Fruit fly (Drosophila melanogaster) whole organism, embryonic: ENCODE results near the gene CG31050.

Experiments
- Adf1 ChIP-seq: fragments of 200-800 bp; sonication (Bioruptor generic); IDR thresholded peaks from 2 replicates; pipeline ENCODE4 v1.3.6; 2022; ENCODE audit warnings: missing biosample characterization, missing genetic modification characterization
- Bgb ChIP-seq: fragments of 200-800 bp; sonication (Bioruptor generic); IDR thresholded peaks from 2 replicates; pipeline ENCODE4 v1.3.6; 2022; ENCODE audit warnings: missing biosample characterization, missing genetic modification characterization; ENCODE audit not compliant: partially characterized antibody
- CG10959 ChIP-seq: fragments of 200-800 bp; sonication (Bioruptor generic); IDR thresholded peaks from 2 replicates; pipeline ENCODE4 v1.3.6; 2022; ENCODE audit warnings: missing biosample characterization, missing genetic modification characterization
- CG12659 ChIP-seq: fragments of 200-800 bp; sonication (Bioruptor generic); optimal IDR thresholded peaks from 3 replicates; lab custom pipeline; 2017; ENCODE audit warnings: mild to moderate bottlenecking, missing biosample characterization, missing genetic modification reagents, missing genetic modification characterization
- CG12769 ChIP-seq: fragments of 200-800 bp; sonication (Bioruptor generic); optimal IDR thresholded peaks from 2 replicates; lab custom pipeline; 2019; ENCODE audit warnings: missing biosample characterization, mild to moderate bottlenecking, missing genetic modification characterization, moderate library complexity
- CG13894 ChIP-seq: fragments of 200-800 bp; sonication (Bioruptor generic); optimal IDR thresholded peaks from 3 replicates; lab custom pipeline; 2018; ENCODE audit warnings: missing biosample characterization, mild to moderate bottlenecking, missing genetic modification characterization, moderate library complexity
- CG14441 ChIP-seq: fragments of 200-800 bp; sonication (Bioruptor generic); IDR thresholded peaks from 2 replicates; pipeline ENCODE4 v1.3.6; 2022; ENCODE audit warnings: missing biosample characterization, missing genetic modification characterization
- CG15269 ChIP-seq: fragments of 200-800 bp; sonication (Bioruptor generic); optimal IDR thresholded peaks from 2 replicates; lab custom pipeline; 2018; ENCODE audit warnings: missing biosample characterization, mild to moderate bottlenecking, missing genetic modification characterization, moderate library complexity
- CG15479 ChIP-seq: fragments of 200-800 bp; sonication (Bioruptor generic); optimal IDR thresholded peaks from 3 replicates; lab custom pipeline; 2019; ENCODE audit warnings: missing biosample characterization, mild to moderate bottlenecking, missing genetic modification characterization, moderate library complexity
- CG1832 ChIP-seq: fragments of 200-800 bp; sonication (Bioruptor generic); optimal IDR thresholded peaks from 2 replicates; lab custom pipeline; 2017; ENCODE audit warnings: missing biosample characterization, mild to moderate bottlenecking, missing genetic modification characterization, inconsistent platforms
- CG18599 ChIP-seq: fragments of 200-800 bp; sonication (Bioruptor generic); optimal IDR thresholded peaks from 3 replicates; lab custom pipeline; 2017; ENCODE audit warnings: missing biosample characterization, missing genetic modification characterization, mild to moderate bottlenecking, moderate library complexity, missing genetic modification reagents
- CG18764 ChIP-seq: fragments of 200-800 bp; sonication (Bioruptor generic); optimal IDR thresholded peaks from 3 replicates; lab custom pipeline; 2016; ENCODE audit warnings: missing biosample characterization, missing genetic modification characterization
- CG2678 ChIP-seq: fragments of 200-800 bp; sonication (Bioruptor generic); optimal IDR thresholded peaks from 3 replicates; lab custom pipeline; 2019; ENCODE audit warnings: missing biosample characterization, mild to moderate bottlenecking, missing genetic modification characterization, moderate library complexity
- CG30020 ChIP-seq: fragments of 200-800 bp; optimal IDR thresholded peaks from 2 replicates; lab custom pipeline; 2019; ENCODE audit warnings: missing biosample characterization, mild to moderate bottlenecking, missing genetic modification characterization, moderate library complexity
- CG31224 ChIP-seq: fragments of 200-800 bp; sonication (Bioruptor generic); IDR thresholded peaks from 2 replicates; pipeline ENCODE4 v1.3.6; 2022; ENCODE audit warnings: missing biosample characterization, missing genetic modification characterization
- CG31388 ChIP-seq: fragments of 200-800 bp; sonication (Bioruptor generic); optimal IDR thresholded peaks from 2 replicates; lab custom pipeline; 2016; ENCODE audit warnings: missing biosample characterization, missing genetic modification characterization
- CG31441 ChIP-seq: fragments of 200-800 bp; sonication (Bioruptor generic); IDR thresholded peaks from 2 replicates; pipeline ENCODE4 v1.3.6; 2022; ENCODE audit warnings: missing biosample characterization, missing genetic modification characterization
- CG3995 ChIP-seq: fragments of 200-800 bp; sonication (Bioruptor generic); optimal IDR thresholded peaks from 3 replicates; lab custom pipeline; 2016; ENCODE audit warnings: missing biosample characterization, missing genetic modification characterization
- CG6791 ChIP-seq: fragments of 200-800 bp; sonication (Bioruptor generic); IDR thresholded peaks from 3 replicates; pipeline ENCODE4 v1.3.6; 2022; ENCODE audit warnings: missing biosample characterization, missing genetic modification characterization; ENCODE audit not compliant: partially characterized antibody
- CG7357 ChIP-seq: fragments of 200-800 bp; sonication (Bioruptor generic); IDR thresholded peaks from 3 replicates; pipeline ENCODE4 v1.3.6; 2022; ENCODE audit warnings: missing biosample characterization, missing genetic modification characterization
- CoRest ChIP-seq: fragments of 200-800 bp; sonication (Bioruptor generic); optimal IDR thresholded peaks from 3 replicates; lab custom pipeline; 2018; ENCODE audit warnings: missing biosample characterization, mild to moderate bottlenecking, missing genetic modification characterization, moderate library complexity
- E2f1 ChIP-seq: fragments of 200-800 bp; sonication (Bioruptor generic); IDR thresholded peaks from 2 replicates; pipeline ENCODE4 v1.3.6; 2022; ENCODE audit warnings: missing biosample characterization, missing genetic modification characterization
- HmgD ChIP-seq: fragments of 200-800 bp; sonication (Bioruptor generic); optimal IDR thresholded peaks from 3 replicates; lab custom pipeline; 2016; ENCODE audit warnings: missing biosample characterization, missing genetic modification characterization
- Hr39 ChIP-seq: fragments of >200 bp; optimal IDR thresholded peaks from 2 replicates; lab custom pipeline; 2017
- Hr51 ChIP-seq, 2 experiments: fragments of 200-800 bp; sonication (Bioruptor generic); optimal IDR thresholded peaks; 2 replicates in 1 of 2; 3 replicates in 1 of 2; lab custom pipeline; 2016 to 2018; ENCODE audit warnings: missing biosample characterization in 2 of 2, missing genetic modification characterization in 2 of 2, mild to moderate bottlenecking in 1 of 2, moderate library complexity in 1 of 2
- NK7.1 ChIP-seq: fragments of 200-800 bp; sonication (Bioruptor generic); optimal IDR thresholded peaks from 3 replicates; lab custom pipeline; 2016; ENCODE audit warnings: missing biosample characterization, missing genetic modification characterization
- Ptx1 ChIP-seq: fragments of 200-800 bp; sonication (Bioruptor generic); IDR thresholded peaks from 2 replicates; pipeline ENCODE4 v1.3.6; 2022; ENCODE audit warnings: missing biosample characterization, missing genetic modification characterization
- Xrp1 ChIP-seq: fragments of 200-800 bp; sonication (Bioruptor generic); IDR thresholded peaks from 2 replicates; pipeline ENCODE4 v1.3.6; 2022; ENCODE audit warnings: missing biosample characterization, missing genetic modification characterization
- ab ChIP-seq: fragments of 200-800 bp; sonication (Bioruptor generic); optimal IDR thresholded peaks from 2 replicates; lab custom pipeline; 2016; ENCODE audit warnings: missing biosample characterization, missing genetic modification characterization
- ara ChIP-seq: fragments of 200-800 bp; sonication (Bioruptor generic); IDR thresholded peaks from 2 replicates; pipeline ENCODE4 v1.3.6; 2022; ENCODE audit warnings: missing biosample characterization, missing genetic modification characterization
- az2 ChIP-seq: fragments of 200-800 bp; sonication (Bioruptor generic); optimal IDR thresholded peaks from 3 replicates; lab custom pipeline; 2016; ENCODE audit warnings: missing biosample characterization, missing genetic modification characterization
- bowl ChIP-seq: fragments of 200-800 bp; sonication (Bioruptor generic); IDR thresholded peaks from 2 replicates; pipeline ENCODE4 v1.3.6; 2022; ENCODE audit warnings: missing biosample characterization, missing genetic modification characterization
- chm ChIP-seq: fragments of 200-800 bp; sonication (Bioruptor generic); IDR thresholded peaks from 2 replicates; pipeline ENCODE4 v1.3.6; 2022; ENCODE audit warnings: missing biosample characterization, missing genetic modification characterization
- disco-r ChIP-seq: fragments of 200-800 bp; sonication (Bioruptor generic); optimal IDR thresholded peaks from 2 replicates; lab custom pipeline; 2016; ENCODE audit warnings: missing biosample characterization, missing genetic modification characterization
- gce ChIP-seq: fragments of 200-800 bp; sonication (Bioruptor generic); IDR thresholded peaks from 3 replicates; pipeline ENCODE4 v1.3.6; 2022; ENCODE audit warnings: missing biosample characterization, missing genetic modification characterization
- jumu ChIP-seq: fragments of 200-800 bp; sonication (Bioruptor generic); optimal IDR thresholded peaks from 3 replicates; lab custom pipeline; 2016; ENCODE audit warnings: missing biosample characterization, missing genetic modification characterization
- lilli ChIP-seq: fragments of 200-800 bp; sonication (Bioruptor generic); optimal IDR thresholded peaks from 3 replicates; lab custom pipeline; 2016; ENCODE audit warnings: missing biosample characterization, missing genetic modification characterization
- nau ChIP-seq: fragments of 200-800 bp; sonication (Bioruptor generic); optimal IDR thresholded peaks from 3 replicates; lab custom pipeline; 2017; ENCODE audit warnings: missing biosample characterization, mild to moderate bottlenecking, missing genetic modification characterization, missing genetic modification reagents
- nerfin-1 ChIP-seq: fragments of 200-800 bp; sonication (Bioruptor generic); optimal IDR thresholded peaks from 3 replicates; lab custom pipeline; 2019; ENCODE audit warnings: missing biosample characterization, mild to moderate bottlenecking, missing genetic modification characterization, moderate library complexity
- pan ChIP-seq, 4 experiments: fragments of >200 bp in 3 of 4; fragments of 200-800 bp in 1 of 4; sonication (Bioruptor generic) in 1 of 4; optimal IDR thresholded peaks in 3 of 4; IDR thresholded peaks in 1 of 4; 2 replicates each; pipeline versions ENCODE4 v1.3.6 to Lab custom; 2017 to 2022; ENCODE audit warnings: missing biosample characterization in 2 of 4, missing genetic modification characterization in 2 of 4, mixed read lengths in 1 of 4
- pho ChIP-seq: fragments of 200-800 bp; sonication (Bioruptor generic); optimal IDR thresholded peaks from 2 replicates; lab custom pipeline; 2016; ENCODE audit warnings: missing biosample characterization, missing genetic modification characterization
- phol ChIP-seq: fragments of 200-800 bp; sonication (Bioruptor generic); optimal IDR thresholded peaks from 3 replicates; lab custom pipeline; 2018; ENCODE audit warnings: missing biosample characterization, mild to moderate bottlenecking, missing genetic modification characterization, moderate library complexity
- row ChIP-seq: fragments of 200-800 bp; sonication (Bioruptor generic); IDR thresholded peaks from 3 replicates; pipeline ENCODE4 v1.3.6; 2022; ENCODE audit warnings: missing biosample characterization, missing genetic modification characterization
- schlank ChIP-seq: fragments of 200-800 bp; sonication (Bioruptor generic); optimal IDR thresholded peaks from 2 replicates; lab custom pipeline; 2018; ENCODE audit warnings: missing biosample characterization, mild to moderate bottlenecking, missing genetic modification characterization
- sens ChIP-seq: fragments of 200-800 bp; sonication (Bioruptor generic); peaks from one replicate; lab custom pipeline; 2016; ENCODE audit warnings: missing biosample characterization, missing genetic modification characterization
- sim ChIP-seq: fragments of 200-800 bp; sonication (Bioruptor generic); IDR thresholded peaks from 2 replicates; pipeline ENCODE4 v1.3.6; 2022; ENCODE audit warnings: missing biosample characterization, missing genetic modification characterization
- tio ChIP-seq: fragments of 200-800 bp; sonication (Bioruptor generic); optimal IDR thresholded peaks from 2 replicates; lab custom pipeline; 2017; ENCODE audit warnings: missing biosample characterization, missing genetic modification characterization, inconsistent platforms
- vvl ChIP-seq: fragments of 200-800 bp; sonication (Bioruptor generic); IDR thresholded peaks from 2 replicates; pipeline ENCODE4 v1.3.6; 2022; ENCODE audit warnings: missing biosample characterization, missing genetic modification characterization

The CG31050 gene

DNA sequence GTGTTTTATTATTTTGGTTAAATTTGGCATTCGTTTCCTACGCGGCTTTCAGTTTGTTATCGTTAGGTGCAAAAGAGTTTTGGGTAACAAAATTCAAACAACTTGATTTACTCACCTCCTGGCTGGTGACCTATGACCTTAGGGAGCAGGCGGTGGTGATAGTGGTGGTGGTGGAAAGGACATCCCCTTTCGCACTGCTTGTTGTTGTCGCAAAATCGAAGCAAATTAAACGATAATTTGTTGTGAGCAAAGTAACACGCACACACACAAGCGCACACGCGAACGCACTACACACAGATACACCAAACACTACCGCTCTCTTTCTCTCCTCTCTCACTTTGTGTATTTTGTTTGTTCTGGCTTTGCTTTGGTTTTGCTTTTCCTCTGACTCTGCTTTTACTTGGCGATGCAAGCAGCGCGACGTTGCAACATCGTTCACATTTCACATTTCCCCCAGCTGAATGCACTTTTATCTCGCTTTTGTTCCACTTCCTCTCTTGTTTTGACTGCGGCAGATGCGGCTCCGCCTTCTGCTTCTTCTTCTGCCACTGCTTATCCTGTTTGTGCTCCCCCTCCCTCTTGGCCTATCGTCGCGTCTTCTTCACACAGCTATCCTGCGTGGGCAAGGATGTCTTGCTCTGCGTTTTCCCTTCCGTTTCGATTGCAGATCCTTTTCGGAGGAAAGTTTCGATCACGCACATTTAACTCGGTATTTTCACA lies 15.9 kb downstream of the CG31050 start (continued):
- TF ChIP-seq vvl (GFP tag; lab: Robert Waterston, UW), result no peak
- TF ChIP-seq pho (GFP tag; lab: Kevin White, UChicago), result no peak
- no peak for TF ChIP-seq CoRest (tag; lab: Kevin White, UChicago)
- TF ChIP-seq CG1832, result peak; percentile 49
- peak; percentile 16 for TF ChIP-seq nau (GFP tag; lab: Kevin White, UChicago)
- TF ChIP-seq CG31224 (GFP tag; lab: Robert Waterston, UW), result no peak
- no peak for TF ChIP-seq Hr39 (lab: Kevin White, UChicago)
- no peak for TF ChIP-seq sim (GFP tag; lab: Robert Waterston, UW)
- no peak for TF ChIP-seq CG7357 (GFP tag; lab: Robert Waterston, UW)
- no peak for TF ChIP-seq CG12769 (tag; lab: Kevin White, UChicago)
- no peak for TF ChIP-seq CG18764 (GFP tag; lab: Kevin White, UChicago)
- TF ChIP-seq Bgb, result 0 out of 2 replicates have a peak, but pooled peaks have one; percentile 44
- TF ChIP-seq CG6791 (GFP tag; lab: Robert Waterston, UW), result no peak
- no peak for TF ChIP-seq HmgD (GFP tag; lab: Kevin White, UChicago)
- TF ChIP-seq CG31441 (GFP tag; lab: Robert Waterston, UW), result no peak
- TF ChIP-seq disco-r (GFP tag; lab: Kevin White, UChicago), result no peak
- TF ChIP-seq chm (GFP tag; lab: Robert Waterston, UW), result 0 out of 2 replicates have a peak, but pooled peaks have one; percentile 46

DNA sequence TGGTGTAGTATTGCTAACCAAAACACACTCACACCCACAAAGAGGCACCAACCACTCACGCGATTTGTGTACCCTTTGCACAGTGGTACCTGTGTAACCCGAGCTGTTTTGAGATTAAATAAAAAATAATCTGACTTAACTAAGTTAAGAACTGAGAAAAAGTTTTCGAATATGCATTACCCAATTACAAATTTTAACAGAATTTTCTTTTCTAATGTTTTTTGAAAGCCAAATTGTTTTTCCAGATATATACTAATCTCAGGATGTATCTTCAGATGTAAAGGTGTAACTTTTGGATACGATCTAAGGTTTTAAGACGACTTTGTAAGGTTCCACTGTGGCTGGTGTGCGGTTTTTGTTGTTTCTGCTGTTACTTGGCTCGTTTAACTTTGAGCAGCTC lies 16.5 kb downstream of the CG31050 start:
- TF ChIP-seq phol (tag; lab: Kevin White, UChicago) (peak; percentile 9), CG18599 (GFP tag; lab: Kevin White, UChicago) (no peak), lilli (GFP tag; lab: Kevin White, UChicago) (no peak), CG3995 (GFP tag; lab: Kevin White, UChicago) (no peak), Xrp1 (GFP tag; lab: Robert Waterston, UW) (0 out of 2 replicates have a peak, but pooled peaks have one; percentile 13), jumu (GFP tag; lab: Kevin White, UChicago) (no peak), CG14441 (0 out of 2 replicates have a peak, but pooled peaks have one; percentile 8), tio (GFP tag; lab: Kevin White, UChicago) (no peak), ara (GFP tag; lab: Robert Waterston, UW) (no peak), gce (no peak), CG31441 (GFP tag; lab: Robert Waterston, UW) (0 out of 2 replicates have a peak, but pooled peaks have one; percentile 19), CG10959 (GFP tag; lab: Robert Waterston, UW) (no peak), row (peak; percentile 29; the same call in 1 of the 3 replicates), Ptx1 (GFP tag; lab: Robert Waterston, UW) (peak; percentile 28; the same call in 1 of the 2 replicates), pan (optimal IDR thresholded peaks at IDR 0.05; lab: Kevin White, UChicago) (no peak), pan (GFP tag; optimal IDR thresholded peaks at IDR 0.05 in 1 of 2, IDR thresholded peaks at IDR 0.05 in 1 of 2) (peak in 1 of 2 experiments; percentile 19), NK7.1 (GFP tag; lab: Kevin White, UChicago) (no peak), Hr51 (GFP tag; optimal IDR thresholded peaks at IDR 0.05; lab: Kevin White, UChicago) (peak in 1 of 2 experiments; percentile 24), CG15479 (no peak), Adf1 (GFP tag; lab: Robert Waterston, UW) (no peak), chm (GFP tag; lab: Robert Waterston, UW) (no peak), nerfin-1 (no peak), CG2678 (peak; percentile 12), CG30020 (no peak), bowl (GFP tag; lab: Robert Waterston, UW) (no peak), schlank (tag; lab: Kevin White, UChicago) (no peak), CG13894 (tag; lab: Kevin White, UChicago) (no peak), az2 (no peak), E2f1 (GFP tag; lab: Robert Waterston, UW) (no peak), CG15269 (tag; lab: Kevin White, UChicago) (peak; percentile 17), CG31388 (GFP tag; lab: Kevin White, UChicago) (no peak), ab (GFP tag; lab: Kevin White, UChicago) (no peak), CG12659 (GFP tag; lab: Kevin White, UChicago) (no peak), sens (GFP tag; lab: Kevin White, UChicago) (peak; percentile 50)
